Worm (Caenorhabditis elegans): Measurements from ENCODE around the gene tab-1.

ce11 chrII:6835972-6836595 lies 33.0 kb downstream of the tab-1 start:
- TF ChIP-seq dao-5 (tag; optimal IDR thresholded peaks at IDR 0.05) (no peak), him-1 (tag; optimal IDR thresholded peaks at IDR 0.05) (no peak), W03F9.2 (tag; optimal IDR thresholded peaks at IDR 0.05) (no peak)
